Worm (Caenorhabditis elegans) whole organism, L3 larva: ENCODE measurements around the gene M02D8.3.

Experiments
- R02D3.7 ChIP-seq: fragments of 150-350 bp; optimal IDR thresholded peaks from 2 replicates; lab custom pipeline; 2014; ENCODE audit warnings: missing biosample characterization, missing genetic modification characterization
- ZK546.5 ChIP-seq: sonication (generic microtip); optimal IDR thresholded peaks from 2 replicates; lab custom pipeline; 2017; ENCODE audit warnings: missing biosample characterization, missing genetic modification characterization
- aly-2 ChIP-seq: fragments of 150-350 bp; optimal IDR thresholded peaks from 2 replicates; lab custom pipeline; 2014; ENCODE audit warnings: missing biosample characterization, missing genetic modification characterization
- ama-1 ChIP-seq: fragments of 150-350 bp; optimal IDR thresholded peaks from 2 replicates; lab custom pipeline; 2018
- ceh-16 ChIP-seq: sonication (generic microtip); optimal IDR thresholded peaks from 2 replicates; lab custom pipeline; 2017; ENCODE audit warnings: missing biosample characterization, missing genetic modification characterization
- ceh-28 ChIP-seq: fragments of 150-350 bp; optimal IDR thresholded peaks from 2 replicates; lab custom pipeline; 2014; ENCODE audit warnings: missing biosample characterization, missing genetic modification reagents, missing genetic modification characterization
- ceh-82 ChIP-seq: fragments of 150-350 bp; optimal IDR thresholded peaks from 2 replicates; lab custom pipeline; 2014; ENCODE audit warnings: missing biosample characterization, missing genetic modification characterization
- ceh-9 ChIP-seq: sonication (generic microtip); optimal IDR thresholded peaks from 2 replicates; lab custom pipeline; 2018; ENCODE audit warnings: missing biosample characterization, missing genetic modification characterization
- daf-12 ChIP-seq: fragments of 150-350 bp; optimal IDR thresholded peaks from 2 replicates; lab custom pipeline; 2014; ENCODE audit warnings: missing biosample characterization, missing genetic modification reagents, missing genetic modification characterization
- egl-27 ChIP-seq: sonication (generic microtip); optimal IDR thresholded peaks from 4 replicates; lab custom pipeline; 2017; ENCODE audit warnings: missing biosample characterization, missing genetic modification reagents, missing genetic modification characterization
- egl-5 ChIP-seq: fragments of 150-350 bp; optimal IDR thresholded peaks from 2 replicates; lab custom pipeline; 2017; ENCODE audit warnings: missing biosample characterization, missing genetic modification reagents, missing genetic modification characterization, inconsistent platforms
- elt-1 ChIP-seq: fragments of 150-350 bp; optimal IDR thresholded peaks from 2 replicates; lab custom pipeline; 2014; ENCODE audit warnings: missing biosample characterization, missing genetic modification characterization
- elt-2 ChIP-seq: sonication (generic microtip); optimal IDR thresholded peaks from 2 replicates; lab custom pipeline; 2016; ENCODE audit warnings: missing genetic modification reagents, mild to moderate bottlenecking, missing genetic modification characterization, missing compliant biosample characterization
- elt-3 ChIP-seq, 3 experiments: fragments of 150-350 bp in 1 of 3; sonication (generic microtip) in 2 of 3; optimal IDR thresholded peaks; 2 replicates in 2 of 3; 4 replicates in 1 of 3; lab custom pipeline; 2014 to 2017; ENCODE audit warnings: missing biosample characterization in 3 of 3, missing genetic modification characterization in 3 of 3
- eor-1 ChIP-seq, 2 experiments: fragments of 150-350 bp; optimal IDR thresholded peaks; 2 replicates each; lab custom pipeline; 2014 to 2018; ENCODE audit warnings: missing biosample characterization in 2 of 2, missing genetic modification characterization in 2 of 2
- fkh-10 ChIP-seq: sonication (generic microtip); optimal IDR thresholded peaks from 2 replicates; lab custom pipeline; 2017; ENCODE audit warnings: missing biosample characterization, missing genetic modification reagents, missing genetic modification characterization
- fkh-2 ChIP-seq: fragments of 150-350 bp; optimal IDR thresholded peaks from 2 replicates; lab custom pipeline; 2014; ENCODE audit warnings: missing biosample characterization, missing genetic modification reagents, missing genetic modification characterization
- fos-1 ChIP-seq: fragments of 150-350 bp; optimal IDR thresholded peaks from 2 replicates; lab custom pipeline; 2014; ENCODE audit warnings: missing biosample characterization, missing genetic modification characterization
- hmg-11 ChIP-seq: sonication (generic microtip); optimal IDR thresholded peaks from 2 replicates; lab custom pipeline; 2016; ENCODE audit warnings: missing genetic modification characterization, missing compliant biosample characterization
- jun-1 ChIP-seq: fragments of 150-350 bp; optimal IDR thresholded peaks from 2 replicates; lab custom pipeline; 2014; ENCODE audit warnings: missing biosample characterization, missing genetic modification reagents, missing genetic modification characterization
- lin-15B ChIP-seq: fragments of 150-350 bp; optimal IDR thresholded peaks from 2 replicates; lab custom pipeline; 2014; ENCODE audit warnings: missing biosample characterization, missing genetic modification characterization
- lsy-12 ChIP-seq: sonication (generic microtip); optimal IDR thresholded peaks from 2 replicates; lab custom pipeline; 2016; ENCODE audit warnings: mild to moderate bottlenecking, missing genetic modification characterization, missing compliant biosample characterization
- mdl-1 ChIP-seq: fragments of 150-350 bp; optimal IDR thresholded peaks from 2 replicates; lab custom pipeline; 2014; ENCODE audit warnings: missing biosample characterization, missing genetic modification characterization
- mml-1 ChIP-seq: fragments of 150-350 bp; sonication (generic microtip); optimal IDR thresholded peaks from 3 replicates; lab custom pipeline; 2014; ENCODE audit warnings: missing biosample characterization, missing genetic modification characterization
- nfya-1 ChIP-seq: sonication (generic microtip); optimal IDR thresholded peaks from 2 replicates; lab custom pipeline; 2017; ENCODE audit warnings: missing genetic modification characterization, mild to moderate bottlenecking, missing compliant biosample characterization, antibody characterized with exemption, moderate library complexity; ENCODE audit not compliant: insufficient read depth
- nhr-11 ChIP-seq: fragments of 150-350 bp; optimal IDR thresholded peaks from 2 replicates; lab custom pipeline; 2014; ENCODE audit warnings: missing biosample characterization, missing genetic modification characterization
- nhr-12 ChIP-seq: fragments of 150-350 bp; optimal IDR thresholded peaks from 2 replicates; lab custom pipeline; 2014; ENCODE audit warnings: missing biosample characterization, missing genetic modification characterization
- nhr-23 ChIP-seq: fragments of 150-350 bp; optimal IDR thresholded peaks from 2 replicates; lab custom pipeline; 2014; ENCODE audit warnings: missing biosample characterization, missing genetic modification reagents, missing genetic modification characterization
- nhr-237 ChIP-seq: fragments of 150-350 bp; optimal IDR thresholded peaks from 2 replicates; lab custom pipeline; 2014; ENCODE audit warnings: missing biosample characterization, missing genetic modification characterization
- nhr-25 ChIP-seq: sonication (generic microtip); optimal IDR thresholded peaks from 2 replicates; lab custom pipeline; 2017; ENCODE audit warnings: missing biosample characterization, missing genetic modification characterization
- nhr-28 ChIP-seq: fragments of 150-350 bp; optimal IDR thresholded peaks from 2 replicates; lab custom pipeline; 2014; ENCODE audit warnings: missing biosample characterization, missing genetic modification characterization
- nhr-43 ChIP-seq: sonication (generic microtip); optimal IDR thresholded peaks from 2 replicates; lab custom pipeline; 2016; ENCODE audit warnings: mild to moderate bottlenecking, missing genetic modification characterization, missing compliant biosample characterization; ENCODE audit not compliant: poor library complexity, severe bottlenecking
- nhr-67 ChIP-seq: fragments of 150-350 bp; optimal IDR thresholded peaks from 2 replicates; lab custom pipeline; 2014; ENCODE audit warnings: missing biosample characterization, missing genetic modification characterization
- nhr-76 ChIP-seq: fragments of 150-350 bp; sonication (generic microtip); optimal IDR thresholded peaks from 5 replicates; lab custom pipeline; 2014; ENCODE audit warnings: missing biosample characterization, missing genetic modification characterization
- nhr-77 ChIP-seq: fragments of 150-350 bp; optimal IDR thresholded peaks from 2 replicates; lab custom pipeline; 2014; ENCODE audit warnings: missing biosample characterization, missing genetic modification characterization
- pha-4 ChIP-seq: fragments of 150-350 bp; optimal IDR thresholded peaks from 2 replicates; lab custom pipeline; 2014; ENCODE audit warnings: missing biosample characterization, missing genetic modification reagents, missing genetic modification characterization
- pqm-1 ChIP-seq: fragments of 150-350 bp; optimal IDR thresholded peaks from 2 replicates; lab custom pipeline; 2017; ENCODE audit warnings: missing biosample characterization, missing genetic modification characterization, inconsistent platforms
- sea-2 ChIP-seq: fragments of 150-350 bp; sonication (generic microtip); optimal IDR thresholded peaks from 4 replicates; lab custom pipeline; 2014; ENCODE audit warnings: missing biosample characterization, missing genetic modification reagents, missing genetic modification characterization
- skn-1 ChIP-seq: fragments of 150-350 bp; optimal IDR thresholded peaks from 2 replicates; lab custom pipeline; 2014; ENCODE audit warnings: missing biosample characterization, missing genetic modification characterization
- snpc-4 ChIP-seq: fragments of 150-350 bp; optimal IDR thresholded peaks from 2 replicates; lab custom pipeline; 2014; ENCODE audit warnings: missing biosample characterization, missing genetic modification characterization
- tbx-2 ChIP-seq: sonication (generic microtip); optimal IDR thresholded peaks from 2 replicates; lab custom pipeline; 2016; ENCODE audit warnings: mild to moderate bottlenecking, missing genetic modification characterization, missing compliant biosample characterization
- unc-39 ChIP-seq: sonication (generic microtip); optimal IDR thresholded peaks from 4 replicates; lab custom pipeline; 2017; ENCODE audit warnings: missing biosample characterization, missing genetic modification characterization
- unc-62 ChIP-seq: fragments of 150-350 bp; sonication (generic microtip); optimal IDR thresholded peaks from 4 replicates; lab custom pipeline; 2014; ENCODE audit warnings: missing biosample characterization, missing genetic modification reagents, missing genetic modification characterization
- zag-1 ChIP-seq: fragments of 150-350 bp; optimal IDR thresholded peaks from 2 replicates; lab custom pipeline; 2014; ENCODE audit warnings: missing biosample characterization, missing genetic modification characterization
- ztf-11 ChIP-seq: fragments of 150-350 bp; optimal IDR thresholded peaks from 2 replicates; lab custom pipeline; 2014; ENCODE audit warnings: missing biosample characterization, missing genetic modification characterization
- ztf-4 ChIP-seq: fragments of 150-350 bp; optimal IDR thresholded peaks from 2 replicates; lab custom pipeline; 2014; ENCODE audit warnings: missing biosample characterization, missing genetic modification characterization

The M02D8.3 gene

DNA sequence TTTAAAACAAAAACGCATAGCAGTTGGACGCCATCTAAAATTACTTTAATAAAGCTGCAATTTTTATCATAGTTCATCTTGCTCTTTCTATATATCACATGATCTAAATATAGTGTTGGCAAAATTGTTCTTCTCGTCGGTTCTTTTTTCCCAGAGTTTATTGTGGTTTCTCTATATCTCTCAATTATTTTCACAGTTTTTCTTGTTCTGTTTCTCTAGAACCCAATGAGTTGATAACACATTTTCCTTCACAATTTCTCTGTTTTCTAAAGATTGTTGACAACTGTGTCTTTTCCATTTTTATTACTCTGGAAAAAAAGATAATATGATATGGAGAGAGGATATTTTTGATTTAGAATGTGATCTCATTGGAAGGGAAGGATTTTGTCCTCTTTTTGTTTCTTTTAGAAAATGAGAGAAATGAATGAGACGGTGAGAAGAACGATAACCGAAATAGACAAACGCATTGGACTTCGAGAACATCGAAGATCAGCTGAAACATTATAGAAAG is 17.5 kb upstream of the M02D8.3 start:
- TF ChIP-seq ceh-28 (tag; lab: Kevin White, UChicago), result no peak
- no peak for TF ChIP-seq nhr-25
- peak; percentile 6 for TF ChIP-seq pha-4 (tag; lab: Kevin White, UChicago)
- TF ChIP-seq elt-2, result peak; percentile 12

DNA sequence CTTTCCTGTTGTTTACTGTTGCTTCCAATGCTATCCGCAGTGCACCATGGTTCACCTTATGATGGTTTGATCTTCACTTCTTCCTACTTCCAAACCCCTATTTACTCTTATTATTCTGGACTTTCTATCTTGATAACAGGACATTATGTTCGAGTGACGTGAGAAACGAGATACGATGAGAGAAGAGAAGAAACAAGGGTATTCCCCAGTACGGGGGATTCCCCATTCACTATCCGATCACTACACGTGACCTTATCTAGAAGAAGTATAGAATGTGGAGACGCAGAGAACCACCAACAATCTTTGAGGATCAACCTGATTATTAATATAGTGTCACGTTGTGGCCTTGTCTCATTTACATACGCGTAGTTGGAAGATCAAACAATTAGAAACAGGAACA is 15.7 kb upstream of the M02D8.3 start:
- peak; percentile 52 for TF ChIP-seq nhr-25
- no peak for TF ChIP-seq egl-27 (tag; lab: Kevin White, UChicago)
- peak; percentile 29 for TF ChIP-seq pqm-1 (tag; lab: Kevin White, UChicago)
- peak; percentile 81 for TF ChIP-seq nhr-43 (tag; lab: Kevin White, UChicago)
- peak; percentile 68 for TF ChIP-seq nhr-23 (tag; lab: Kevin White, UChicago)
- peak in 1 of 3 experiments; percentile 12 for TF ChIP-seq elt-3 (tag; optimal IDR thresholded peaks at IDR 0.05; lab: Kevin White, UChicago)
- no peak for TF ChIP-seq eor-1 (tag; optimal IDR thresholded peaks at IDR 0.05; lab: Kevin White, UChicago)
- TF ChIP-seq mdl-1 (tag; lab: Kevin White, UChicago), result peak; percentile 44

DNA sequence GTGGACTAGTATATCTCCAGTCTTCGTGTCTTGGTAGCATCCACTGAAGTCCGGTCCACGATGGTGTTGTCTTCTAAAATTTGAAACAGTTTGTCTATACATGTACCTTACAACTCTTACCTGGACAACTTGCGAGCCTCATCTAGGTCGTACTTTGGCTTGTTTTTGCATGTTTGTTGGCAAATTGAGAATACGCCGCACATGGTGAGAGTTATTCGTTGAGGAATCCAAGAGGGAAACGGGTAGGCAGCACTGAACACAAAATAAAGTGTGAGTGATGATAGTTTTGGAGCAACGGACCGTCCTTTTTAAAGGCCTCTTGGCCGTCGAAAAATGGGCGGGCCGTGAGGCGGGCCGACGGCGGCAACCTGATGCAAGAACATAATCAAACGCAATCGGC is 13.8 kb upstream of the M02D8.3 start, which contains the start of gene asns-2:
Gene asns-2 (minus strand): TSS at position 282 of the 400 bp plus-strand sequence.
- TF ChIP-seq ama-1 (lab: Kevin White, UChicago) (peak; percentile 68), fkh-2 (tag; lab: Kevin White, UChicago) (no peak)

DNA sequence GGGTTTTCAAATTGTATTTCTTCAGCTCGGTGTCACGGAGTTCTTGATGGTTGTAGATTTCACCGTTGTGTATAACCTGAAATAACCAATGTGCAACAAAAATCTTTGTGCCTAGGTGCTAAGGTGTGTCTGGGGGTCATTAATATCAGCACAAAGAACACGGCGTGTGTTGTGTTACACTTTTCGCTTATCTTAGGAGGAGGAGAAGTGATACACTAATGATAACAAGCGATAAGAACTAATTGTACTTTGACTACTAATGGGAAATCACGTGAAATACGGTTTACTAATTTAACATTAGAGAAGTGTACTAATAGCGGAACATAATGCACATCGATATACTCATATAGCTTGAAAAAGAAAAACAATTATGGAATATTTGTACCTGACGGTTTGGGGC is 13.4 kb upstream of the M02D8.3 start:
- TF ChIP-seq elt-3 (tag; optimal IDR thresholded peaks at IDR 0.05; lab: Kevin White, UChicago) (peak; percentile 9 to 97 (median 97)), fkh-2 (tag; lab: Kevin White, UChicago) (no peak), snpc-4 (tag; lab: Kevin White, UChicago) (no peak), lin-15B (no peak), ztf-11 (no peak), elt-2 (peak; percentile 94), mdl-1 (tag; lab: Kevin White, UChicago) (no peak), nhr-25 (peak; percentile 52), sea-2 (GFP tag; lab: Kevin White, UChicago) (no peak), zag-1 (tag; lab: Kevin White, UChicago) (no peak), egl-27 (tag; lab: Kevin White, UChicago) (no peak), unc-39 (tag; lab: Kevin White, UChicago) (no peak), nhr-12 (no peak), nhr-77 (no peak), fos-1 (tag; lab: Kevin White, UChicago) (no peak), nhr-67 (tag; lab: Kevin White, UChicago) (no peak), nhr-76 (no peak), skn-1 (tag; lab: Kevin White, UChicago) (no peak), ama-1 (lab: Kevin White, UChicago) (no peak), ceh-82 (no peak), pqm-1 (tag; lab: Kevin White, UChicago) (peak; percentile 97), ceh-16 (tag; lab: Kevin White, UChicago) (no peak), aly-2 (tag; lab: Kevin White, UChicago) (no peak), mml-1 (tag; lab: Kevin White, UChicago) (no peak), nhr-11 (no peak), nhr-23 (tag; lab: Kevin White, UChicago) (peak; percentile 48), fkh-10 (GFP tag; lab: Kevin White, UChicago) (no peak), jun-1 (tag; lab: Kevin White, UChicago) (peak; percentile 74), ZK546.5 (no peak), lsy-12 (no peak), nhr-28 (tag; lab: Kevin White, UChicago) (no peak), ceh-9 (tag; lab: Kevin White, UChicago) (no peak), egl-5 (tag; lab: Kevin White, UChicago) (no peak), eor-1 (tag; optimal IDR thresholded peaks at IDR 0.05; lab: Kevin White, UChicago) (no peak), R02D3.7 (tag; lab: Kevin White, UChicago) (no peak), daf-12 (no peak), elt-1 (tag; lab: Kevin White, UChicago) (no peak), ztf-4 (tag; lab: Kevin White, UChicago) (no peak), tbx-2 (tag; lab: Kevin White, UChicago) (no peak), ceh-28 (tag; lab: Kevin White, UChicago) (no peak), nfya-1 (tag; lab: Kevin White, UChicago) (no peak), unc-62 (no peak), nhr-43 (tag; lab: Kevin White, UChicago) (peak; percentile 42), hmg-11 (tag; lab: Kevin White, UChicago) (no peak), nhr-237 (tag; lab: Kevin White, UChicago) (no peak), pha-4 (tag; lab: Kevin White, UChicago) (peak; percentile 74)
